Worm (Caenorhabditis elegans): ENCODE data around the gene gcy-34.
A peak's percentile ranks its signal among the peaks of the same experiment; 100 is the strongest.

Gene gcy-34

ce11 chrV:13366488-13366887 lies 19.2 kb downstream of the gcy-34 start:
- TF ChIP-seq ceh-16 (tag; optimal IDR thresholded peaks at IDR 0.05), result no peak
- no peak for TF ChIP-seq sma-3 (GFP tag; optimal IDR thresholded peaks at IDR 0.05)
- TF ChIP-seq nhr-11 (tag; optimal IDR thresholded peaks at IDR 0.05), result no peak
- no peak for TF ChIP-seq lsy-2 (tag; optimal IDR thresholded peaks at IDR 0.05)
- no peak for TF ChIP-seq nhr-23 (tag; optimal IDR thresholded peaks at IDR 0.05)
- TF ChIP-seq ztf-1 (GFP tag; conservative IDR thresholded peaks at IDR 0.05), result no peak
- no peak for TF ChIP-seq ama-1 (optimal IDR thresholded peaks at IDR 0.05)
- TF ChIP-seq blmp-1 (tag; optimal IDR thresholded peaks at IDR 0.05; ENCODE audit: insufficient read depth), result no peak
- TF ChIP-seq peb-1 (tag; optimal IDR thresholded peaks at IDR 0.05), result no peak
- no peak for TF ChIP-seq elt-3 (tag; optimal IDR thresholded peaks at IDR 0.05)
- no peak for TF ChIP-seq gmeb-1 (tag; optimal IDR thresholded peaks at IDR 0.05)
- no peak for TF ChIP-seq nhr-25 (tag; optimal IDR thresholded peaks at IDR 0.05)
- no peak for TF ChIP-seq zag-1 (tag; optimal IDR thresholded peaks at IDR 0.05)
- no peak for TF ChIP-seq mbf-1 (tag; optimal IDR thresholded peaks at IDR 0.05)
- no peak for TF ChIP-seq Y55F3AM.14 (GFP tag; optimal IDR thresholded peaks at IDR 0.05)
- TF ChIP-seq lin-11 (tag; optimal IDR thresholded peaks at IDR 0.05), result no peak

DNA sequence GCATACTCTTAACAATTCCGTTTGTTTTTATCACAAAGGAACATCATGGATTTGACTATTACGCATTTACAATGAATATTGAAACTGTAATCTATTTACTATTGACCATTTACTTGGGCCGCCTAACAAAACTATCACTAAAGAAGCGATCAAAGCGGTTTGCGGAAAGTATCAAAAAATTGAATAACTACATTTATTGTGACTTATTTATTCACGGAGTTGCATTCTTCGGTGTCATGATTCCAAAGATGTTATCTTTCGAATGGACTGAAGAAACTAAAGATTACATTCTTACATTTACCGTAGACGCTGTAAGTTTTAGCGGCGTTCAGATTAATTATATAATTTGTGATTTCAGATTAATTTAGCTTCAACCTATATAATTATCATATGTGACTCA lies 21.5 kb downstream of the gcy-34 start:
- TF ChIP-seq crh-2 (tag; optimal IDR thresholded peaks at IDR 0.05) (no peak), nhr-10 (tag; optimal IDR thresholded peaks at IDR 0.05) (no peak), ama-1 (optimal IDR thresholded peaks at IDR 0.05) (no peak), elt-3 (tag; optimal IDR thresholded peaks at IDR 0.05) (no peak), gmeb-1 (tag; optimal IDR thresholded peaks at IDR 0.05) (no peak), F13H6.1 (tag; optimal IDR thresholded peaks at IDR 0.05) (no peak), mdl-1 (tag; optimal IDR thresholded peaks at IDR 0.05) (no peak), lsy-2 (tag; optimal IDR thresholded peaks at IDR 0.05) (no peak), zag-1 (tag; optimal IDR thresholded peaks at IDR 0.05) (no peak), ZK546.5 (tag; optimal IDR thresholded peaks at IDR 0.05) (no peak), sem-4 (tag; optimal IDR thresholded peaks at IDR 0.05) (no peak), nhr-237 (tag; optimal IDR thresholded peaks at IDR 0.05) (no peak), ztf-11 (tag; optimal IDR thresholded peaks at IDR 0.05) (no peak), mbf-1 (tag; optimal IDR thresholded peaks at IDR 0.05) (no peak), nhr-77 (tag; optimal IDR thresholded peaks at IDR 0.05) (no peak), lin-11 (tag; optimal IDR thresholded peaks at IDR 0.05) (no peak), mab-5 (tag; optimal IDR thresholded peaks at IDR 0.05) (no peak), nhr-12 (tag; optimal IDR thresholded peaks at IDR 0.05) (no peak)

ce11 chrV:13363415-13363814 lies 22.3 kb downstream of the gcy-34 start, which contains the start of gene srg-46:
Gene srg-46 (plus strand): TSS chrV:13363715.
- TF ChIP-seq nhr-77 (tag; optimal IDR thresholded peaks at IDR 0.05), result no peak
- no peak for TF ChIP-seq nhr-21 (tag; optimal IDR thresholded peaks at IDR 0.05)
- no peak for TF ChIP-seq zag-1 (tag; optimal IDR thresholded peaks at IDR 0.05)
- TF ChIP-seq egl-27 (tag; optimal IDR thresholded peaks at IDR 0.05), result no peak
- TF ChIP-seq nhr-237 (tag; optimal IDR thresholded peaks at IDR 0.05), result no peak
- no peak for TF ChIP-seq nhr-6 (tag; optimal IDR thresholded peaks at IDR 0.05)
- no peak for TF ChIP-seq crh-2 (tag; optimal IDR thresholded peaks at IDR 0.05)
- TF ChIP-seq lsy-2 (tag; optimal IDR thresholded peaks at IDR 0.05), result no peak
- TF ChIP-seq nhr-129 (tag; optimal IDR thresholded peaks at IDR 0.05), result no peak

DNA sequence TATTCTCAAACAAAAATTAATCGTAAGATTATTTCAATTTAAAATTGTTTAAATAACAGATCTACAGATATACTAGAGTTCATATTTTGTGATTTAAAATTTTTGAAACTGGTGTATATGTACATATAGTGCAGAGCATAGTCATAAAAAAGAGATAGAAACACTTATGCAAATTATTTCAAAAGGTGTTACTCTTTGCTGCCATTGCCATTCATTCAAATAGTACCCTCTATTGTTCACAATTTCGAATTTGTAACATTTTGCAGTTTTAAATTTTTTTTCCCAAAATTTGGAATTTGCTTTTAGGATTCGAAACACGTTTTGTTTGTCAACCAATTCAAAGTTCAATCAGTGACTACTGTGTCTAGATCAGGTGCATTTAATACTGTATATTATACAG lies 25.4 kb downstream of the gcy-34 start, which contains the start of gene F32H5.4:
TSS of gene F32H5.4 (plus strand) at position 301 of the 400 bp plus-strand sequence.
- no peak for TF ChIP-seq lin-11 (tag; optimal IDR thresholded peaks at IDR 0.05)

ce11 chrV:13358823-13359592 lies 26.7 kb downstream of the gcy-34 start, which contains the start of gene F32H5.3:
Gene F32H5.3 (plus strand): TSS chrV:13359335.
- TF ChIP-seq nhr-21 (tag; optimal IDR thresholded peaks at IDR 0.05), result peak; percentile 44
- TF ChIP-seq mab-5 (tag; optimal IDR thresholded peaks at IDR 0.05), result no peak
- no peak for TF ChIP-seq Y55F3AM.14 (GFP tag; optimal IDR thresholded peaks at IDR 0.05)
- TF ChIP-seq nhr-25 (tag; optimal IDR thresholded peaks at IDR 0.05), result peak; percentile 44
- TF ChIP-seq sma-9 (GFP tag; optimal IDR thresholded peaks at IDR 0.05), result peak; percentile 23
- no peak for TF ChIP-seq sma-9 (tag; optimal IDR thresholded peaks at IDR 0.05)
- peak; percentile 12 for TF ChIP-seq blmp-1 (tag; optimal IDR thresholded peaks at IDR 0.05; ENCODE audit: insufficient read depth)
- no peak for TF ChIP-seq ceh-16 (tag; optimal IDR thresholded peaks at IDR 0.05)
- no peak for TF ChIP-seq F13H6.1 (tag; optimal IDR thresholded peaks at IDR 0.05)
- TF ChIP-seq mdl-1 (tag; optimal IDR thresholded peaks at IDR 0.05), result no peak
- no peak for TF ChIP-seq nhr-12 (tag; optimal IDR thresholded peaks at IDR 0.05)
- TF ChIP-seq sma-3 (GFP tag; optimal IDR thresholded peaks at IDR 0.05), result peak; percentile 30
- TF ChIP-seq skn-1 (tag; optimal IDR thresholded peaks at IDR 0.05), result no peak
- peak in 1 of 2 experiments; percentile 47 for TF ChIP-seq lsy-2 (tag; optimal IDR thresholded peaks at IDR 0.05)
- peak; percentile 30 for TF ChIP-seq ama-1 (optimal IDR thresholded peaks at IDR 0.05)

Data from whole organism, L2 larva.